Fruit fly (Drosophila melanogaster) whole organism, adult: Measurements from ENCODE around the gene CG8369.

Experiments
- CG12768 ChIP-seq: fragments of 200-800 bp; sonication (Bioruptor generic); optimal IDR thresholded peaks from 2 replicates; lab custom pipeline; 2017; ENCODE audit warnings: missing biosample characterization, missing genetic modification characterization, mild to moderate bottlenecking, moderate library complexity, missing genetic modification reagents
- CG1620 ChIP-seq: fragments of 200-800 bp; sonication (Bioruptor generic); optimal IDR thresholded peaks from 2 replicates; lab custom pipeline; 2016; ENCODE audit warnings: missing biosample characterization, missing genetic modification characterization
- CG33017 ChIP-seq: fragments of 200-800 bp; sonication (Bioruptor generic); optimal IDR thresholded peaks from 2 replicates; lab custom pipeline; 2018; ENCODE audit warnings: missing biosample characterization, mild to moderate bottlenecking, missing genetic modification characterization, moderate library complexity
- CG7101 ChIP-seq: fragments of 200-800 bp; sonication (Bioruptor generic); optimal IDR thresholded peaks from 2 replicates; lab custom pipeline; 2018; ENCODE audit warnings: missing biosample characterization, mild to moderate bottlenecking, missing genetic modification characterization, moderate library complexity
- Hr96 ChIP-seq: fragments of 200-800 bp; sonication (Bioruptor generic); optimal IDR thresholded peaks from 2 replicates; lab custom pipeline; 2016; ENCODE audit warnings: missing biosample characterization, missing genetic modification characterization
- kay ChIP-seq: fragments of 200-800 bp; sonication (Bioruptor generic); peaks from one replicate; lab custom pipeline; 2016; ENCODE audit warnings: missing biosample characterization, missing genetic modification characterization, borderline replicate concordance

- TF ChIP-seq CG7101: no peak
- TF ChIP-seq CG1620 (GFP tag; lab: Kevin White, UChicago): no peak
- TF ChIP-seq CG33017 (tag; lab: Kevin White, UChicago): no peak
- TF ChIP-seq Hr96: no peak
- no peak for TF ChIP-seq CG12768 (GFP tag; lab: Kevin White, UChicago)
- no peak for TF ChIP-seq kay
These were observed 36.4 kb upstream of the CG8369 start for dm6 chr3R:8785451-8785850.
